Fruit fly (Drosophila melanogaster): ENCODE results near the gene CG8087.

The CG8087 gene

dm6 chr3R:14586480-14587443 lies 22.2 kb upstream of the CG8087 start:
- TF ChIP-seq CG33017 (tag; optimal IDR thresholded peaks at IDR 0.05) (no peak), ovo (GFP tag; optimal IDR thresholded peaks at IDR 0.05) (no peak), pad (GFP tag; optimal IDR thresholded peaks at IDR 0.05) (no peak), CG7045 (GFP tag; optimal IDR thresholded peaks at IDR 0.05) (no peak), kay (GFP tag; ENCODE audit: borderline replicate concordance) (no peak), cic (GFP tag; optimal IDR thresholded peaks at IDR 0.05) (no peak), CG11617 (GFP tag; optimal IDR thresholded peaks at IDR 0.05) (no peak)

- TF ChIP-seq kay (GFP tag; ENCODE audit: borderline replicate concordance) (peak; percentile 61), CG7045 (GFP tag; optimal IDR thresholded peaks at IDR 0.05) (no peak)
Measured at dm6 chr3R:14580045-14580579, 15.5 kb upstream of the CG8087 start.

dm6 chr3R:14577803-14578493 lies 13.3 kb upstream of the CG8087 start:
- TF ChIP-seq CG12768 (GFP tag; optimal IDR thresholded peaks at IDR 0.05): no peak
- TF ChIP-seq CG1620 (GFP tag; optimal IDR thresholded peaks at IDR 0.05): no peak
- no peak for TF ChIP-seq CG33017 (tag; optimal IDR thresholded peaks at IDR 0.05)
- no peak for TF ChIP-seq tj (GFP tag; optimal IDR thresholded peaks at IDR 0.05)
- no peak for TF ChIP-seq cnc (optimal IDR thresholded peaks at IDR 0.05)

DNA sequence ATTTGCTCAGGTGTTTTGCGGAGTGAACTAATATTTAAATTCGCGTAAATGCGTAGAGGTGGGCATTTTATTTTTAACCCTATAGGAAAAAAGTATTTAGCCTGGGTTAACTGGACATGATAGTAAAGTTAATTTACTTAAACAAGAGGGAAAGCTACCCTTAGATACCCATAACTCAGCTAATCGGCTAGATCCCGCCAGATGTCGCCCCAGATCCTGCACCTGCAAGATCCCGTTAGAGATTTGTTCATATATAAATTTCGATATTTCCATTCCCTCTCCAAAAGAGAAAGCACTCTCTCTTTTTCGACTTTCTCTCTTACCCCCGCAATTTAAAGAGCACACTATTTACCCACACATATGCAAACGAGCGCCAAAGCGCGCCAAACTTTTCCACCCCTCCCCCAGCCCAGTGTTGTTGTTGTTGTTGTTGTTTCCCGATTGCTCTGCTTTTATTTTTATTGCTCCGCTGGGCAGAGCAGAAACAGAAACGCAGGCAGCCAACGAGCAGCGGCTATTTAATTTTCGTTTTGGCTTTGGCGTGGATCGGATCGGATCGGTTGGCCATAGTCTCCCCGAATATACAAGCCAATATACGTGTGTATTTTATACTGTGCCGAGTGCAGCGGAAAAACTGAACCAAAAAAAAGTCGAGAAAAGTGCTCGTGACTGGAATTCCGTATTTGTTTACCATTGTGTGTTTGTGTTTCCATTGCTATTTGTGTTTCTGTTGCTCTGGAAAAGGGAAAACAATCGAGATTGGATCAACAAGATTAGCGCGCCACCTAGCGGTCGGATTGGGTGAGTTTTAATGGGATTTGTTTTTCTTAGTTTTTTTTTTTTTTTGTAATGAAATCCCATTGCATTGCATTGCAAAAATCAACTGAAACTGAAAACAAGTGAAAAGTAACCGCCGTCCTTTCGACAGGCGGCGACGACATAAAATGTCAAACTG lies 12.4 kb upstream of the CG8087 start, which contains the start of gene stumps:
Gene stumps (plus strand): TSS at position 526 of the 955 bp plus-strand sequence.
- TF ChIP-seq CG1620 (GFP tag; optimal IDR thresholded peaks at IDR 0.05) (no peak), CG12768 (GFP tag; optimal IDR thresholded peaks at IDR 0.05) (peak; percentile 47)

- TF ChIP-seq kay (GFP tag; ENCODE audit: borderline replicate concordance): no peak
- no peak for TF ChIP-seq cic (GFP tag; optimal IDR thresholded peaks at IDR 0.05)
- no peak for TF ChIP-seq CG12768 (GFP tag; optimal IDR thresholded peaks at IDR 0.05)
- TF ChIP-seq Mnt (GFP tag; optimal IDR thresholded peaks at IDR 0.05): no peak
- no peak for TF ChIP-seq ovo (GFP tag; optimal IDR thresholded peaks at IDR 0.05)
- no peak for TF ChIP-seq Clk (GFP tag; optimal IDR thresholded peaks at IDR 0.05)
- no peak for TF ChIP-seq CG14711 (tag; optimal IDR thresholded peaks at IDR 0.05)
- no peak for TF ChIP-seq toe (GFP tag; optimal IDR thresholded peaks at IDR 0.05)
- TF ChIP-seq CG11617 (GFP tag; optimal IDR thresholded peaks at IDR 0.05): no peak
- no peak for TF ChIP-seq Hr96 (GFP tag; optimal IDR thresholded peaks at IDR 0.05)
- TF ChIP-seq CG7045 (GFP tag; optimal IDR thresholded peaks at IDR 0.05): no peak
- no peak for TF ChIP-seq CG7101 (tag; optimal IDR thresholded peaks at IDR 0.05)
Measured at dm6 chr3R:14576511-14576691, 11.8 kb upstream of the CG8087 start, which contains the start of gene CG44094. CG44094 (minus strand) TSS chr3R:14576611.

DNA sequence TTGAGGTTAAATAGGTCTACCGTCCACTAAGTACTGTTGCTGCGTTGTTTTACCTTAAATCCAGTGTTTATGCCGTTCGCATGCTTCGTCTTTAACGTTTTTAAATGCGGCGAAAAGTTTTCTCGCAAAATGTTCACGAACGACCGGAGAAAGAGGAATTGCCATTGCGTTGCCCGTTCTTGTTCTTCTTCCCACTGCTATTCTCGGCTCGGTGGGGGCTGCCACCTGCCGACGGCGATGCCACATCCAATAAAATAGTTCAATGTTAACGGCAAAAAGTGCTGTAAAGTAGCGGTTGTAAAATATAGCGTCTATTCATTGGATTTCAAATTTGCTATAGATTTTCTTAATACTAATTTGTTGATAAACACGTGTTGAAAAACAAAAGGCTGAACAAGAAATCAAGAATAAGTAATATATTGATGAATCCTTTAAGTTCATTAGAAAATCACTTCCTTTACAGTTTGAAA lies 11.1 kb upstream of the CG8087 start, which contains the start of gene CG7987:
Gene CG7987 (minus strand): TSS at position 170 of the 470 bp plus-strand sequence.
- no peak for TF ChIP-seq CG1620 (GFP tag; optimal IDR thresholded peaks at IDR 0.05)
- peak; percentile 14 for TF ChIP-seq CG7101 (tag; optimal IDR thresholded peaks at IDR 0.05)
- TF ChIP-seq ovo (GFP tag; optimal IDR thresholded peaks at IDR 0.05): peak; percentile 50
- no peak for TF ChIP-seq tj (GFP tag; optimal IDR thresholded peaks at IDR 0.05)
- TF ChIP-seq bab1 (GFP tag; optimal IDR thresholded peaks at IDR 0.05): peak; percentile 19
- TF ChIP-seq Mnt (GFP tag; optimal IDR thresholded peaks at IDR 0.05): peak; percentile 8
- no peak for TF ChIP-seq Hr96 (GFP tag; optimal IDR thresholded peaks at IDR 0.05)
- no peak for TF ChIP-seq kay (GFP tag; ENCODE audit: borderline replicate concordance)
- no peak for TF ChIP-seq cnc (optimal IDR thresholded peaks at IDR 0.05)
- TF ChIP-seq CG12768 (GFP tag; optimal IDR thresholded peaks at IDR 0.05): no peak
- TF ChIP-seq Crg-1 (GFP tag; optimal IDR thresholded peaks at IDR 0.05): peak; percentile 16
